Fruit fly (Drosophila melanogaster): ENCODE data around the gene Sfp84E.
A peak's percentile ranks its signal among the peaks of the same experiment; 100 is the strongest.

The Sfp84E gene

dm6 chr3R:7963495-7964132 lies 16.5 kb downstream of the Sfp84E start (continued):
- TF ChIP-seq Opbp (GFP tag; IDR thresholded peaks at IDR 0.05; ENCODE audit: partially characterized antibody) (0 out of 3 replicates have a peak, but pooled peaks have one; percentile 35), hkb (optimal IDR thresholded peaks at IDR 0.05) (no peak), hkb (GFP tag; IDR thresholded peaks at IDR 0.05) (no peak), sr (GFP tag; IDR thresholded peaks at IDR 0.05) (peak; percentile 50; the same call in 1 of the 3 replicates), Atf6 (GFP tag; IDR thresholded peaks at IDR 0.05) (no peak), Drgx (GFP tag; IDR thresholded peaks at IDR 0.05) (peak; percentile 15; the same call in 1 of the 2 replicates), Nf-YC (tag; optimal IDR thresholded peaks at IDR 0.05) (peak; percentile 91), Nf-YB (GFP tag; optimal IDR thresholded peaks at IDR 0.05) (peak; percentile 97), D (optimal IDR thresholded peaks at IDR 0.05) (peak; percentile 68), D (GFP tag; optimal IDR thresholded peaks at IDR 0.05) (no peak), cg (GFP tag; optimal IDR thresholded peaks at IDR 0.05) (peak; percentile 94), CG7372 (GFP tag; IDR thresholded peaks at IDR 0.05) (no peak)

- TF ChIP-seq CG8924 (tag; optimal IDR thresholded peaks at IDR 0.05) = peak; percentile 47
- TF ChIP-seq CG4328 (GFP tag; optimal IDR thresholded peaks at IDR 0.05) = no peak
- TF ChIP-seq CG4404 (GFP tag; IDR thresholded peaks at IDR 0.05) = no peak
- TF ChIP-seq lilli (GFP tag; optimal IDR thresholded peaks at IDR 0.05) = no peak
- TF ChIP-seq D19B (GFP tag; optimal IDR thresholded peaks at IDR 0.05) = no peak
- no peak for TF ChIP-seq hbn (GFP tag; IDR thresholded peaks at IDR 0.05; ENCODE audit: partially characterized antibody)
- TF ChIP-seq CG12659 (GFP tag; optimal IDR thresholded peaks at IDR 0.05) = peak; percentile 6
- TF ChIP-seq ro (GFP tag; IDR thresholded peaks at IDR 0.05) = peak; percentile 10; the same call in 1 of the 2 replicates
- TF ChIP-seq chif (GFP tag; optimal IDR thresholded peaks at IDR 0.05) = peak; percentile 4 to 10
- no peak for TF ChIP-seq scrt (GFP tag; optimal IDR thresholded peaks at IDR 0.05)
- TF ChIP-seq CG16815 (GFP tag; optimal IDR thresholded peaks at IDR 0.05) = peak; percentile 71
- TF ChIP-seq CG8765 (GFP tag; IDR thresholded peaks at IDR 0.05) = peak; percentile 59; the same call in 1 of the 2 replicates
- TF ChIP-seq hb (GFP tag; IDR thresholded peaks at IDR 0.05; ENCODE audit: partially characterized antibody) = 0 out of 3 replicates have a peak, but pooled peaks have one; percentile 10
- no peak for TF ChIP-seq CG11085 (GFP tag; IDR thresholded peaks at IDR 0.05)
- TF ChIP-seq CG11456 (GFP tag; IDR thresholded peaks at IDR 0.05) = no peak
- no peak for TF ChIP-seq ranshi (GFP tag; IDR thresholded peaks at IDR 0.05)
- TF ChIP-seq repo (GFP tag; optimal IDR thresholded peaks at IDR 0.05) = no peak
- TF ChIP-seq MTF-1 (GFP tag; optimal IDR thresholded peaks at IDR 0.05; ENCODE audit: borderline replicate concordance) = no peak
- TF ChIP-seq CG16863 (GFP tag; optimal IDR thresholded peaks at IDR 0.05) = no peak
- TF ChIP-seq CG14014 (GFP tag; IDR thresholded peaks at IDR 0.05) = no peak
- no peak for TF ChIP-seq pb (GFP tag; optimal IDR thresholded peaks at IDR 0.05)
- peak; percentile 93 for TF ChIP-seq CG17361 (GFP tag; IDR thresholded peaks at IDR 0.05)
- TF ChIP-seq Neu2 (GFP tag; optimal IDR thresholded peaks at IDR 0.05; ENCODE audit: borderline replicate concordance) = no peak
- TF ChIP-seq CG2199 (GFP tag; IDR thresholded peaks at IDR 0.05) = peak; percentile 34; the same call in 1 of the 3 replicates
- TF ChIP-seq fd102C (GFP tag; optimal IDR thresholded peaks at IDR 0.05) = no peak
- TF ChIP-seq CG17568 (GFP tag; optimal IDR thresholded peaks at IDR 0.05) = no peak
- TF ChIP-seq CG12391 (tag; optimal IDR thresholded peaks at IDR 0.05) = peak; percentile 59
- no peak for TF ChIP-seq pfk (GFP tag; optimal IDR thresholded peaks at IDR 0.05)
- no peak for TF ChIP-seq Bteb2 (GFP tag; optimal IDR thresholded peaks at IDR 0.05)
- TF ChIP-seq CkIIα-i1 (GFP tag; IDR thresholded peaks at IDR 0.05) = no peak
- TF ChIP-seq disco-r (GFP tag; optimal IDR thresholded peaks at IDR 0.05) = no peak
- peak; percentile 72 for TF ChIP-seq CG8478 (optimal IDR thresholded peaks at IDR 0.05)
- TF ChIP-seq seq (GFP tag; IDR thresholded peaks at IDR 0.05) = no peak
- TF ChIP-seq bowl (GFP tag; IDR thresholded peaks at IDR 0.05) = no peak
- TF ChIP-seq CG3847 (GFP tag; IDR thresholded peaks at IDR 0.05) = no peak
- TF ChIP-seq CG13775 (GFP tag; optimal IDR thresholded peaks at IDR 0.05) = peak; percentile 66
- no peak for TF ChIP-seq CG8089 (GFP tag; optimal IDR thresholded peaks at IDR 0.05)
These were observed 17.2 kb downstream of the Sfp84E start for dm6 chr3R:7962778-7963494.
